Worm (Caenorhabditis elegans) whole organism, young adult: ENCODE data around the gene T14B4.1.

Experiments used
- B0261.1 ChIP-seq: sonication (generic microtip); optimal IDR thresholded peaks from 2 replicates; lab custom pipeline; 2016; ENCODE audit warnings: mild to moderate bottlenecking, missing genetic modification characterization, moderate library complexity, missing compliant biosample characterization
- F23B12.7 ChIP-seq: sonication (generic microtip); optimal IDR thresholded peaks from 2 replicates; lab custom pipeline; 2017; ENCODE audit warnings: missing genetic modification characterization, mild to moderate bottlenecking, missing compliant biosample characterization, antibody characterized with exemption, moderate library complexity; ENCODE audit not compliant: insufficient read depth
- ama-1 ChIP-seq, 3 experiments: fragments of 150-350 bp in 1 of 3; sonication (generic microtip) in 2 of 3; optimal IDR thresholded peaks; 2 replicates each; lab custom pipeline; 2014 to 2018; ENCODE audit warnings: missing biosample characterization in 2 of 3, missing genetic modification characterization in 2 of 3, missing genetic modification reagents in 2 of 3
- hlh-12 ChIP-seq: sonication (generic microtip); optimal IDR thresholded peaks from 2 replicates; lab custom pipeline; 2016; ENCODE audit warnings: missing genetic modification characterization, missing compliant biosample characterization
- madf-10 ChIP-seq: sonication (generic microtip); optimal IDR thresholded peaks from 2 replicates; lab custom pipeline; 2016; ENCODE audit warnings: mild to moderate bottlenecking, missing genetic modification characterization, missing compliant biosample characterization
- mxl-1 ChIP-seq: sonication (generic microtip); optimal IDR thresholded peaks from 2 replicates; lab custom pipeline; 2016; ENCODE audit warnings: missing genetic modification characterization, missing compliant biosample characterization
- nhr-90 ChIP-seq: sonication (generic microtip); optimal IDR thresholded peaks from 2 replicates; lab custom pipeline; 2016; ENCODE audit warnings: missing genotype, mild to moderate bottlenecking, missing genetic modification characterization, missing compliant biosample characterization
- pbrm-1 ChIP-seq: fragments of 200-800 bp; sonication (Bioruptor generic); IDR thresholded peaks from 2 replicates; pipeline ENCODE4 v1.3.6; 2022; ENCODE audit warnings: missing genetic modification reagents, missing genetic modification characterization, missing compliant biosample characterization
- pha-4 ChIP-seq: fragments of 150-350 bp; sonication (generic microtip); optimal IDR thresholded peaks from 2 replicates; lab custom pipeline; 2014; ENCODE audit warnings: missing biosample characterization, missing genetic modification reagents, missing genetic modification characterization
- rec-8 ChIP-seq, 2 experiments: sonication (generic microtip); optimal IDR thresholded peaks; 2 replicates each; lab custom pipeline; 2016; ENCODE audit warnings: mild to moderate bottlenecking in 2 of 2, missing genetic modification characterization in 2 of 2, missing genetic modification reagents in 2 of 2, missing genotype in 2 of 2, missing biosample characterization in 1 of 2, missing compliant biosample characterization in 1 of 2, moderate library complexity in 1 of 2
- snpc-4 ChIP-seq, 5 experiments: fragments of 150-350 bp in 1 of 5; sonication (generic microtip) in 4 of 5; optimal IDR thresholded peaks; 2 replicates each; lab custom pipeline; 2014 to 2018; ENCODE audit warnings: missing genetic modification characterization in 5 of 5, missing biosample characterization in 3 of 5, antibody characterized with exemption in 2 of 5, mild to moderate bottlenecking in 2 of 5, missing compliant biosample characterization in 2 of 5, missing genotype in 2 of 5, moderate library complexity in 2 of 5, missing genetic modification reagents in 1 of 5
- somi-1 ChIP-seq: fragments of 200-800 bp; sonication (Bioruptor generic); optimal IDR thresholded peaks from 2 replicates; lab custom pipeline; 2018; ENCODE audit warnings: mild to moderate bottlenecking, missing genetic modification characterization, missing compliant biosample characterization
- unc-62 ChIP-seq: fragments of 150-350 bp; optimal IDR thresholded peaks from 2 replicates; lab custom pipeline; 2014; ENCODE audit warnings: missing biosample characterization, missing genetic modification reagents, missing genetic modification characterization
- ztf-22 ChIP-seq: fragments of 200-800 bp; sonication (Bioruptor generic); optimal IDR thresholded peaks from 2 replicates; lab custom pipeline; 2018; ENCODE audit warnings: mild to moderate bottlenecking, missing genetic modification characterization, moderate library complexity, missing compliant biosample characterization

DNA sequence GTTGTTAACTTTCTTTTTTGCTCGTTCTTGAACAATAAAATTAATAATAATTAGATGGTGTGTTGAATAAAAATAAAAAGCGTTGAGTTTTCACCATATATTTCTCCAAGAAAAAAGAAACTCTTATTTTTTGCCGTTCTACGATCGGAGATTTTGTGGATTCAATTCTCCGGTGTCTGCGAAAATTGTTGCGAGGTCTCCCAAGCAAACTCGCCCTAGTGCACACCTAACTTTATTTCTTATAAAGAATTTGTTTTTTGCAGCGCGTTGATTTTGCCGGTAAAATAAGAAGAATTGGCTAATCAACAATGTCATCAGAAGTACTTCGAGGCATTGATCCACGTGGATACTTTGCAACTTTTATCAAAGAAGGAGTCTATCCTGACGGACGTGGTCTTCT is 4.7 kb downstream of the T14B4.1 start, which contains the start of gene exos-8:
- TF ChIP-seq B0261.1, result no peak
- TF ChIP-seq rec-8 (tag; optimal IDR thresholded peaks at IDR 0.05; lab: Kevin White, UChicago), result peak in 1 of 2 experiments; percentile 39
- no peak for TF ChIP-seq nhr-90
- no peak for TF ChIP-seq hlh-12 (tag; lab: Kevin White, UChicago)
- TF ChIP-seq somi-1 (GFP tag; lab: Kevin White, UChicago), result no peak
- no peak for TF ChIP-seq pbrm-1 (GFP tag; lab: Robert Waterston, UW)
- TF ChIP-seq ama-1 (optimal IDR thresholded peaks at IDR 0.05; lab: Kevin White, UChicago), result no peak
- TF ChIP-seq ama-1 (GFP tag; optimal IDR thresholded peaks at IDR 0.05; lab: Kevin White, UChicago), result no peak
- peak; percentile 86 for TF ChIP-seq F23B12.7 (tag; lab: Kevin White, UChicago)
- TF ChIP-seq unc-62 (GFP tag; lab: Kevin White, UChicago), result no peak
- no peak for TF ChIP-seq pha-4 (tag; lab: Kevin White, UChicago)
- TF ChIP-seq ztf-22 (GFP tag; lab: Kevin White, UChicago), result no peak
- TF ChIP-seq mxl-1, result no peak
- TF ChIP-seq madf-10 (tag; lab: Kevin White, UChicago), result peak; percentile 50
- TF ChIP-seq snpc-4 (GFP tag; optimal IDR thresholded peaks at IDR 0.05; lab: Kevin White, UChicago), result no peak
- no peak for TF ChIP-seq snpc-4 (tag; optimal IDR thresholded peaks at IDR 0.05; lab: Kevin White, UChicago)
